Worm (Caenorhabditis elegans) whole organism, L1 larva: Measurements from ENCODE around the gene kbp-4.

Experiments used
- efl-1 ChIP-seq, 4 experiments: fragments of 150-350 bp; optimal IDR thresholded peaks in 3 of 4; peaks in 1 of 4; 1 replicate in 1 of 4; 2 replicates in 3 of 4; lab custom pipeline; 2014; ENCODE audit warnings: missing biosample characterization in 2 of 4, missing genetic modification characterization in 2 of 4, missing genetic modification reagents in 2 of 4
- xbp-1 ChIP-seq: sonication (generic microtip); optimal IDR thresholded peaks from 2 replicates; lab custom pipeline; 2016; ENCODE audit warnings: missing genetic modification characterization, missing compliant biosample characterization

kbp-4 gene

DNA sequence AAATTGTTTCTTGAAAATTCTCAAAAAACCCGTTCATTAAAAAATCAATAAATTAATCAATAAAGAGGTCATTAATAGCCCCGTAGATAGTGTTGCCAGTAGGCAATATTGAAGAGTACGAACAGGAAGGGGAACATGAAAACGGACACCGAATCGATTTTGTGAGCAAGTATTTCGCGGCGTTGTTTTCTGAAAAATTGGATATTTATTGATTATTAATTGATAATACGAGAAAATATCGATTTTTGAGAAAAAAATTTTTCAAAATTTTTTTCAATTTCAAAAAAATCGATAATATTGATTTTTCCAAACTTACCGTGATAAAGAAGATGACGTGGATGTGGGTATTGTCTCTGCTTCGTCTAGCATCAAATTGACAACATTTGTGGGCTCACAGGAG lies 44.8 kb downstream of the kbp-4 start:
- TF ChIP-seq xbp-1 (tag; lab: Kevin White, UChicago) = no peak
- no peak for TF ChIP-seq efl-1 (optimal IDR thresholded peaks at IDR 0.05; lab: Kevin White, UChicago)
- peak in 1 of 2 experiments; percentile 37 for TF ChIP-seq efl-1 (GFP tag; optimal IDR thresholded peaks at IDR 0.05 in 1 of 2; lab: Kevin White, UChicago)
- TF ChIP-seq, all 84 proteins: peak for 1
